Fruit fly (Drosophila melanogaster) whole organism, embryonic: ENCODE measurements around the gene Hsp67Ba.

Experiments
- B-H2 ChIP-seq: fragments of 200-800 bp; sonication (Bioruptor generic); optimal IDR thresholded peaks from 2 replicates; lab custom pipeline; 2018; ENCODE audit warnings: missing biosample characterization, mild to moderate bottlenecking, missing genetic modification characterization
- Blimp-1 ChIP-seq: fragments of 200-800 bp; sonication (Bioruptor generic); optimal IDR thresholded peaks from 3 replicates; lab custom pipeline; 2018; ENCODE audit warnings: missing biosample characterization, missing genetic modification characterization, mild to moderate bottlenecking, moderate library complexity, missing genetic modification reagents
- CG1024 ChIP-seq: fragments of 200-800 bp; sonication (Bioruptor generic); IDR thresholded peaks from 2 replicates; pipeline ENCODE4 v1.3.6; 2022; ENCODE audit warnings: missing biosample characterization, missing genetic modification characterization
- CG10565 ChIP-seq: fragments of 200-800 bp; sonication (Bioruptor generic); optimal IDR thresholded peaks from 3 replicates; lab custom pipeline; 2016; ENCODE audit warnings: missing biosample characterization, mild to moderate bottlenecking, missing genetic modification characterization
- CG11247 ChIP-seq: fragments of 200-800 bp; sonication (Bioruptor generic); IDR thresholded peaks from 2 replicates; pipeline ENCODE4 v1.3.6; 2022; ENCODE audit warnings: missing biosample characterization, missing genetic modification characterization
- CG11504 ChIP-seq: fragments of 200-800 bp; sonication (Bioruptor generic); optimal IDR thresholded peaks from 3 replicates; lab custom pipeline; 2019; ENCODE audit warnings: missing biosample characterization, mild to moderate bottlenecking, missing genetic modification characterization, moderate library complexity
- CG13287 ChIP-seq: fragments of 200-800 bp; sonication (Bioruptor generic); IDR thresholded peaks from 2 replicates; pipeline ENCODE4 v1.3.6; 2022; ENCODE audit warnings: missing biosample characterization, missing genetic modification characterization; ENCODE audit not compliant: partially characterized antibody
- CG13894 ChIP-seq: fragments of 200-800 bp; sonication (Bioruptor generic); optimal IDR thresholded peaks from 3 replicates; lab custom pipeline; 2018; ENCODE audit warnings: missing biosample characterization, mild to moderate bottlenecking, missing genetic modification characterization, moderate library complexity
- CG14860 ChIP-seq: fragments of 200-800 bp; sonication (Bioruptor generic); IDR thresholded peaks from 3 replicates; pipeline ENCODE4 v1.3.6; 2022; ENCODE audit warnings: missing biosample characterization, missing genetic modification characterization; ENCODE audit not compliant: partially characterized antibody
- CG1792 ChIP-seq: fragments of 200-800 bp; sonication (Bioruptor generic); optimal IDR thresholded peaks from 2 replicates; lab custom pipeline; 2016; ENCODE audit warnings: missing biosample characterization, missing genetic modification characterization
- CG2116 ChIP-seq: fragments of 200-800 bp; sonication (Bioruptor generic); optimal IDR thresholded peaks from 3 replicates; lab custom pipeline; 2018; ENCODE audit warnings: missing biosample characterization, mild to moderate bottlenecking, missing genetic modification characterization
- CG2875 ChIP-seq: fragments of 200-800 bp; sonication (Bioruptor generic); optimal IDR thresholded peaks from 2 replicates; lab custom pipeline; 2017; ENCODE audit warnings: missing biosample characterization, mild to moderate bottlenecking, missing genetic modification characterization, missing genetic modification reagents
- CG32532 ChIP-seq: fragments of 200-800 bp; sonication (Bioruptor generic); IDR thresholded peaks from 2 replicates; pipeline ENCODE4 v1.3.6; 2022; ENCODE audit warnings: missing biosample characterization, missing genetic modification characterization
- CG3838 ChIP-seq: fragments of 200-800 bp; sonication (Bioruptor generic); optimal IDR thresholded peaks from 3 replicates; lab custom pipeline; 2016; ENCODE audit warnings: missing biosample characterization, missing genetic modification characterization
- CG6813 ChIP-seq: fragments of 200-800 bp; sonication (Bioruptor generic); optimal IDR thresholded peaks from 2 replicates; lab custom pipeline; 2017; ENCODE audit warnings: missing biosample characterization, missing genetic modification characterization, mild to moderate bottlenecking, moderate library complexity, missing genetic modification reagents
- CG7839 ChIP-seq: fragments of 200-800 bp; sonication (Bioruptor generic); optimal IDR thresholded peaks from 3 replicates; lab custom pipeline; 2018; ENCODE audit warnings: missing biosample characterization, mild to moderate bottlenecking, missing genetic modification characterization, moderate library complexity
- Camta ChIP-seq: fragments of 200-800 bp; sonication (Bioruptor generic); optimal IDR thresholded peaks from 2 replicates; lab custom pipeline; 2016; ENCODE audit warnings: missing biosample characterization, missing genetic modification characterization
- Deaf1 ChIP-seq: fragments of 200-800 bp; optimal IDR thresholded peaks from 3 replicates; lab custom pipeline; 2019; ENCODE audit warnings: missing biosample characterization, mild to moderate bottlenecking, missing genetic modification characterization, moderate library complexity
- Dek ChIP-seq: fragments of 200-800 bp; sonication (Bioruptor generic); optimal IDR thresholded peaks from 3 replicates; lab custom pipeline; 2019; ENCODE audit warnings: missing biosample characterization, mild to moderate bottlenecking, missing genetic modification characterization, moderate library complexity
- Dip3 ChIP-seq: fragments of 200-800 bp; sonication (Bioruptor generic); optimal IDR thresholded peaks from 3 replicates; lab custom pipeline; 2016; ENCODE audit warnings: missing biosample characterization, missing genetic modification characterization
- Doc2 ChIP-seq: fragments of 200-800 bp; sonication (Bioruptor generic); IDR thresholded peaks from 2 replicates; pipeline ENCODE4 v1.3.6; 2022; ENCODE audit warnings: missing biosample characterization, missing genetic modification characterization
- Hand ChIP-seq: fragments of 200-800 bp; sonication (Bioruptor generic); optimal IDR thresholded peaks from 2 replicates; lab custom pipeline; 2017; ENCODE audit warnings: mild to moderate bottlenecking, missing biosample characterization, missing genetic modification reagents, missing genetic modification characterization
- Hr39 ChIP-seq: fragments of >200 bp; optimal IDR thresholded peaks from 2 replicates; lab custom pipeline; 2017
- Mes4 ChIP-seq: fragments of 200-800 bp; sonication (Bioruptor generic); optimal IDR thresholded peaks from 2 replicates; lab custom pipeline; 2016; ENCODE audit warnings: missing biosample characterization, missing genetic modification characterization
- NFAT ChIP-seq: fragments of 200-800 bp; sonication (Bioruptor generic); IDR thresholded peaks from 2 replicates; pipeline ENCODE4 v1.3.6; 2022; ENCODE audit warnings: missing biosample characterization, missing genetic modification characterization
- Optix ChIP-seq: fragments of 200-800 bp; sonication (Bioruptor generic); IDR thresholded peaks from 3 replicates; pipeline ENCODE4 v1.3.6; 2022; ENCODE audit warnings: missing biosample characterization, missing genetic modification characterization
- Ptx1 ChIP-seq: fragments of 200-800 bp; sonication (Bioruptor generic); IDR thresholded peaks from 2 replicates; pipeline ENCODE4 v1.3.6; 2022; ENCODE audit warnings: missing biosample characterization, missing genetic modification characterization
- Rfx ChIP-seq: fragments of 200-800 bp; sonication (Bioruptor generic); IDR thresholded peaks from 2 replicates; pipeline ENCODE4 v1.3.6; 2022; ENCODE audit warnings: missing biosample characterization, missing genetic modification characterization
- Taf1 ChIP-seq: fragments of 200-800 bp; sonication (Bioruptor generic); IDR thresholded peaks from 2 replicates; pipeline ENCODE4 v1.3.6; 2022; ENCODE audit warnings: missing biosample characterization, missing genetic modification characterization
- ap ChIP-seq: fragments of 200-800 bp; sonication (Bioruptor generic); IDR thresholded peaks from 2 replicates; pipeline ENCODE4 v1.3.6; 2022; ENCODE audit warnings: missing biosample characterization, missing genetic modification characterization
- ci ChIP-seq: fragments of 200-800 bp; sonication (Bioruptor generic); IDR thresholded peaks from 3 replicates; pipeline ENCODE4 v1.3.6; 2022; ENCODE audit warnings: missing biosample characterization, missing genetic modification characterization
- crol ChIP-seq: fragments of 200-800 bp; sonication (Bioruptor generic); IDR thresholded peaks from 2 replicates; pipeline ENCODE4 v1.3.6; 2022; ENCODE audit warnings: missing biosample characterization, missing genetic modification characterization
- danr ChIP-seq: fragments of 200-800 bp; sonication (Bioruptor generic); IDR thresholded peaks from 2 replicates; pipeline ENCODE4 v1.3.6; 2022; ENCODE audit warnings: missing biosample characterization, missing genetic modification characterization
- dpn ChIP-seq, 2 experiments: fragments of 200-800 bp; sonication (Bioruptor generic); optimal IDR thresholded peaks; 3 replicates each; lab custom pipeline; 2016; ENCODE audit warnings: missing biosample characterization in 2 of 2, missing genetic modification characterization in 2 of 2
- en ChIP-seq: fragments of 200-800 bp; sonication (Bioruptor generic); optimal IDR thresholded peaks from 2 replicates; lab custom pipeline; 2016; ENCODE audit warnings: missing biosample characterization, missing genetic modification characterization
- esg ChIP-seq: fragments of 200-800 bp; sonication (Bioruptor generic); conservative IDR thresholded peaks from 2 replicates; pipeline ENCODE4 v1.3.6; 2022; ENCODE audit warnings: missing biosample characterization, missing genetic modification characterization
- grau ChIP-seq: fragments of 200-800 bp; optimal IDR thresholded peaks from 3 replicates; lab custom pipeline; 2019; ENCODE audit warnings: missing biosample characterization, mild to moderate bottlenecking, missing genetic modification characterization, moderate library complexity
- jing ChIP-seq: fragments of 200-800 bp; sonication (Bioruptor generic); optimal IDR thresholded peaks from 2 replicates; lab custom pipeline; 2018; ENCODE audit warnings: missing biosample characterization, mild to moderate bottlenecking, missing genetic modification characterization
- oc ChIP-seq: fragments of 200-800 bp; sonication (Bioruptor generic); optimal IDR thresholded peaks from 2 replicates; lab custom pipeline; 2018; ENCODE audit warnings: missing biosample characterization, mild to moderate bottlenecking, missing genetic modification characterization, moderate library complexity
- odd ChIP-seq: fragments of 200-800 bp; sonication (Bioruptor generic); optimal IDR thresholded peaks from 2 replicates; lab custom pipeline; 2017; ENCODE audit warnings: missing biosample characterization, mild to moderate bottlenecking, missing genetic modification characterization
- ranshi ChIP-seq: fragments of 200-800 bp; sonication (Bioruptor generic); IDR thresholded peaks from 2 replicates; pipeline ENCODE4 v1.3.6; 2022; ENCODE audit warnings: missing biosample characterization, missing genetic modification characterization
- sd ChIP-seq: fragments of 200-800 bp; sonication (Bioruptor generic); optimal IDR thresholded peaks from 3 replicates; lab custom pipeline; 2018; ENCODE audit warnings: missing biosample characterization, mild to moderate bottlenecking, missing genetic modification characterization, moderate library complexity
- sens ChIP-seq: fragments of 200-800 bp; sonication (Bioruptor generic); peaks from one replicate; lab custom pipeline; 2016; ENCODE audit warnings: missing biosample characterization, missing genetic modification characterization
- seq ChIP-seq: fragments of 200-800 bp; sonication (Bioruptor generic); IDR thresholded peaks from 2 replicates; pipeline ENCODE4 v1.3.6; 2022; ENCODE audit warnings: missing biosample characterization, missing genetic modification characterization
- slou ChIP-seq: fragments of 200-800 bp; sonication (Bioruptor generic); optimal IDR thresholded peaks from 3 replicates; lab custom pipeline; 2016; ENCODE audit warnings: missing biosample characterization, missing genetic modification characterization
- sna ChIP-seq: fragments of 200-800 bp; sonication (Bioruptor generic); IDR thresholded peaks from 2 replicates; pipeline ENCODE4 v1.3.6; 2022; ENCODE audit warnings: missing biosample characterization, missing genetic modification characterization; ENCODE audit not compliant: partially characterized antibody
- so ChIP-seq: fragments of 200-800 bp; sonication (Bioruptor generic); IDR thresholded peaks from 3 replicates; pipeline ENCODE4 v1.3.6; 2022; ENCODE audit warnings: missing biosample characterization, missing genetic modification characterization
- sqz ChIP-seq: fragments of 200-800 bp; sonication (Bioruptor generic); optimal IDR thresholded peaks from 3 replicates; lab custom pipeline; 2018; ENCODE audit warnings: missing biosample characterization, mild to moderate bottlenecking, missing genetic modification characterization
- tna ChIP-seq: fragments of 200-800 bp; sonication (Bioruptor generic); IDR thresholded peaks from 2 replicates; pipeline ENCODE4 v1.3.6; 2022; ENCODE audit warnings: missing biosample characterization, missing genetic modification characterization; ENCODE audit not compliant: partially characterized antibody
- z ChIP-seq: fragments of 200-800 bp; sonication (Bioruptor generic); IDR thresholded peaks from 3 replicates; pipeline ENCODE4 v1.3.6; 2022; ENCODE audit warnings: missing biosample characterization, missing genetic modification characterization
- zfh1 ChIP-seq: fragments of 200-800 bp; sonication (Bioruptor generic); IDR thresholded peaks from 3 replicates; pipeline ENCODE4 v1.3.6; 2022; ENCODE audit warnings: missing biosample characterization, missing genetic modification characterization

Gene Hsp67Ba

dm6 chr3L:9399013-9399750 is 19.8 kb upstream of the Hsp67Ba start, which contains the start of gene CG4080 (continued):
- TF ChIP-seq seq (GFP tag; lab: Robert Waterston, UW), result no peak
- peak; percentile 59 for TF ChIP-seq CG14860
- TF ChIP-seq danr, result no peak
- TF ChIP-seq ci (GFP tag; lab: Robert Waterston, UW), result no peak
- 0 out of 2 replicates have a peak, but pooled peaks have one; percentile 7 for TF ChIP-seq CG32532 (GFP tag; lab: Robert Waterston, UW)
- TF ChIP-seq CG3838 (GFP tag; lab: Kevin White, UChicago), result peak; percentile 15
- no peak for TF ChIP-seq Hr39
- peak; percentile 61 for TF ChIP-seq B-H2 (GFP tag; lab: Kevin White, UChicago)
- no peak for TF ChIP-seq NFAT (GFP tag; lab: Robert Waterston, UW)
- TF ChIP-seq CG13287 (GFP tag; lab: Robert Waterston, UW), result peak; percentile 88
- TF ChIP-seq Mes4 (GFP tag; lab: Kevin White, UChicago), result peak; percentile 19
- TF ChIP-seq grau, result peak; percentile 51
- peak; percentile 32 for TF ChIP-seq sqz (GFP tag; lab: Kevin White, UChicago)
- no peak for TF ChIP-seq Optix (GFP tag; lab: Robert Waterston, UW)
- peak; percentile 15 for TF ChIP-seq CG7839 (tag; lab: Kevin White, UChicago)
- no peak for TF ChIP-seq slou (GFP tag; lab: Kevin White, UChicago)
- no peak for TF ChIP-seq Hand (GFP tag; lab: Kevin White, UChicago)
- TF ChIP-seq zfh1 (GFP tag; lab: Robert Waterston, UW), result no peak
- no peak for TF ChIP-seq CG1792
- TF ChIP-seq ranshi (GFP tag; lab: Robert Waterston, UW), result peak; percentile 82; the same call in 1 of the 2 replicates
- TF ChIP-seq oc, result no peak
- no peak for TF ChIP-seq Taf1 (GFP tag; lab: Robert Waterston, UW)
- no peak for TF ChIP-seq en
- no peak for TF ChIP-seq esg (GFP tag; lab: Robert Waterston, UW)
- TF ChIP-seq sd (tag; lab: Kevin White, UChicago), result peak; percentile 51
- peak; percentile 55 for TF ChIP-seq tna (GFP tag; lab: Robert Waterston, UW)
- TF ChIP-seq Dip3 (GFP tag; lab: Kevin White, UChicago), result peak; percentile 23
- no peak for TF ChIP-seq CG11247 (GFP tag; lab: Robert Waterston, UW)
- no peak for TF ChIP-seq Rfx
- TF ChIP-seq Deaf1 (tag; lab: Kevin White, UChicago), result peak; percentile 49
- TF ChIP-seq CG1024 (GFP tag; lab: Robert Waterston, UW), result no peak
- TF ChIP-seq CG13894, result peak; percentile 1
- no peak for TF ChIP-seq z (GFP tag; lab: Robert Waterston, UW)
- peak; percentile 89 for TF ChIP-seq CG2116
- TF ChIP-seq jing, result no peak
- no peak for TF ChIP-seq Ptx1 (GFP tag; lab: Robert Waterston, UW)
- TF ChIP-seq crol (GFP tag; lab: Robert Waterston, UW), result no peak
- TF ChIP-seq Blimp-1 (GFP tag; lab: Kevin White, UChicago), result no peak
- TF ChIP-seq CG10565, result no peak
- TF ChIP-seq Doc2 (GFP tag; lab: Robert Waterston, UW), result no peak
- no peak for TF ChIP-seq CG2875 (GFP tag; lab: Kevin White, UChicago)
- TF ChIP-seq so, result 0 out of 3 replicates have a peak, but pooled peaks have one; percentile 45
- no peak for TF ChIP-seq dpn (GFP tag; optimal IDR thresholded peaks at IDR 0.05; lab: Kevin White, UChicago)
- peak; percentile 16 for TF ChIP-seq Camta (GFP tag; lab: Kevin White, UChicago)
- peak; percentile 78 for TF ChIP-seq sna
- no peak for TF ChIP-seq odd (GFP tag; lab: Kevin White, UChicago)
- peak; percentile 88 for TF ChIP-seq sens (GFP tag; lab: Kevin White, UChicago)
- no peak for TF ChIP-seq ap (GFP tag; lab: Robert Waterston, UW)
- TF ChIP-seq CG6813 (GFP tag; lab: Kevin White, UChicago), result no peak
- no peak for TF ChIP-seq CG11504 (tag; lab: Kevin White, UChicago)
- TF ChIP-seq Dek (tag; lab: Kevin White, UChicago), result peak; percentile 17
